Worm (Caenorhabditis elegans) whole organism, L1 larva: ENCODE measurements around the gene ife-1.

Experiments used
- C04F5.9 ChIP-seq: sonication (generic microtip); optimal IDR thresholded peaks from 2 replicates; lab custom pipeline; 2016; ENCODE audit warnings: missing genetic modification characterization, missing compliant biosample characterization
- C16A3.4 ChIP-seq: fragments of 150-350 bp; optimal IDR thresholded peaks from 2 replicates; lab custom pipeline; 2014; ENCODE audit warnings: missing biosample characterization, missing genetic modification characterization
- F16B12.6 ChIP-seq: fragments of 150-350 bp; optimal IDR thresholded peaks from 2 replicates; lab custom pipeline; 2014; ENCODE audit warnings: missing biosample characterization, missing genetic modification characterization
- aha-1 ChIP-seq: fragments of 150-350 bp; optimal IDR thresholded peaks from 2 replicates; lab custom pipeline; 2014; ENCODE audit warnings: missing biosample characterization, missing genetic modification characterization
- ama-1 ChIP-seq: fragments of 150-350 bp; optimal IDR thresholded peaks from 2 replicates; lab custom pipeline; 2014
- blmp-1 ChIP-seq: fragments of 150-350 bp; optimal IDR thresholded peaks from 2 replicates; lab custom pipeline; 2014; ENCODE audit warnings: missing biosample characterization, missing genetic modification characterization
- ceh-8 ChIP-seq: fragments of 200-800 bp; sonication (Bioruptor generic); optimal IDR thresholded peaks from 2 replicates; lab custom pipeline; 2018; ENCODE audit warnings: mild to moderate bottlenecking, missing genetic modification characterization, moderate library complexity, missing compliant biosample characterization
- ceh-88 ChIP-seq: fragments of 200-800 bp; sonication (Bioruptor generic); IDR thresholded peaks from 2 replicates; pipeline ENCODE4 v1.3.6; 2022; ENCODE audit warnings: missing genetic modification characterization, missing compliant biosample characterization
- dsc-1 ChIP-seq: sonication (generic microtip); optimal IDR thresholded peaks from 2 replicates; lab custom pipeline; 2016; ENCODE audit warnings: mild to moderate bottlenecking, missing genetic modification characterization, missing compliant biosample characterization
- efl-1 ChIP-seq, 4 experiments: fragments of 150-350 bp; optimal IDR thresholded peaks in 3 of 4; peaks in 1 of 4; 1 replicate in 1 of 4; 2 replicates in 3 of 4; lab custom pipeline; 2014; ENCODE audit warnings: missing biosample characterization in 2 of 4, missing genetic modification characterization in 2 of 4, missing genetic modification reagents in 2 of 4
- efl-3 ChIP-seq: fragments of 200-800 bp; sonication (Bioruptor generic); optimal IDR thresholded peaks from 2 replicates; lab custom pipeline; 2018; ENCODE audit warnings: mild to moderate bottlenecking, missing genetic modification characterization, missing compliant biosample characterization
- egl-13 ChIP-seq: sonication (generic microtip); optimal IDR thresholded peaks from 2 replicates; lab custom pipeline; 2016; ENCODE audit warnings: missing genotype, missing genetic modification reagents, missing genetic modification characterization, missing compliant biosample characterization
- elt-3 ChIP-seq, 6 experiments: fragments of 150-350 bp in 1 of 6; sonication (generic microtip); optimal IDR thresholded peaks; 2 replicates each; lab custom pipeline; 2017 to 2018; ENCODE audit warnings: missing biosample characterization in 6 of 6, missing genetic modification characterization in 6 of 6, inconsistent platforms in 1 of 6
- fkh-8 ChIP-seq: sonication (generic microtip); optimal IDR thresholded peaks from 2 replicates; lab custom pipeline; 2016; ENCODE audit warnings: mild to moderate bottlenecking, missing genetic modification characterization, missing compliant biosample characterization
- grh-1 ChIP-seq: fragments of 200-800 bp; sonication (Bioruptor generic); IDR thresholded peaks from 2 replicates; pipeline ENCODE4 v1.3.6; 2022; ENCODE audit warnings: missing genetic modification reagents, missing genetic modification characterization, missing compliant biosample characterization
- hpl-2 ChIP-seq: fragments of 150-350 bp; optimal IDR thresholded peaks from 2 replicates; lab custom pipeline; 2014; ENCODE audit warnings: missing biosample characterization, missing genetic modification reagents, missing genetic modification characterization
- irx-1 ChIP-seq: sonication (generic microtip); optimal IDR thresholded peaks from 2 replicates; lab custom pipeline; 2016; ENCODE audit warnings: missing genetic modification characterization, missing compliant biosample characterization
- isw-1 ChIP-seq: fragments of 200-800 bp; sonication (Bioruptor generic); IDR thresholded peaks from 2 replicates; pipeline ENCODE4 v1.3.6; 2022; ENCODE audit warnings: missing genetic modification characterization, missing compliant biosample characterization
- jun-1 ChIP-seq: fragments of 150-350 bp; optimal IDR thresholded peaks from 2 replicates; lab custom pipeline; 2014; ENCODE audit warnings: missing biosample characterization, missing genetic modification reagents, missing genetic modification characterization
- lin-14 ChIP-seq: fragments of 200-800 bp; sonication (Bioruptor generic); optimal IDR thresholded peaks from 2 replicates; lab custom pipeline; 2018; ENCODE audit warnings: mild to moderate bottlenecking, missing genetic modification characterization, moderate library complexity, missing compliant biosample characterization
- lin-35 ChIP-seq, 2 experiments: fragments of 150-350 bp; optimal IDR thresholded peaks; 2 replicates each; lab custom pipeline; 2014; ENCODE audit warnings: missing biosample characterization in 2 of 2, missing genetic modification characterization in 2 of 2, missing genetic modification reagents in 2 of 2
- lir-3 ChIP-seq: sonication (generic microtip); optimal IDR thresholded peaks from 2 replicates; lab custom pipeline; 2016; ENCODE audit warnings: mild to moderate bottlenecking, missing genetic modification characterization, moderate library complexity, missing compliant biosample characterization; ENCODE audit not compliant: poor library complexity
- lsy-2 ChIP-seq, 2 experiments: fragments of 150-350 bp; optimal IDR thresholded peaks; 2 replicates each; lab custom pipeline; 2014; ENCODE audit warnings: missing biosample characterization in 2 of 2, missing genetic modification characterization in 2 of 2
- mab-9 ChIP-seq: fragments of 200-800 bp; sonication (Bioruptor generic); IDR thresholded peaks from 2 replicates; pipeline ENCODE4 v1.3.6; 2022; ENCODE audit warnings: missing genetic modification reagents, missing genetic modification characterization, missing compliant biosample characterization
- nhr-11 ChIP-seq: fragments of 150-350 bp; optimal IDR thresholded peaks from 2 replicates; lab custom pipeline; 2014; ENCODE audit warnings: missing biosample characterization, missing genetic modification characterization
- nhr-12 ChIP-seq: sonication (generic microtip); optimal IDR thresholded peaks from 2 replicates; lab custom pipeline; 2017; ENCODE audit warnings: missing biosample characterization, missing genetic modification characterization
- nhr-20 ChIP-seq: sonication (generic microtip); optimal IDR thresholded peaks from 2 replicates; lab custom pipeline; 2016; ENCODE audit warnings: mild to moderate bottlenecking, missing genetic modification characterization, missing compliant biosample characterization
- nhr-237 ChIP-seq: fragments of 150-350 bp; optimal IDR thresholded peaks from 2 replicates; lab custom pipeline; 2014; ENCODE audit warnings: missing biosample characterization, missing genetic modification characterization
- nhr-47 ChIP-seq: sonication (generic microtip); optimal IDR thresholded peaks from 2 replicates; lab custom pipeline; 2016; ENCODE audit warnings: mild to moderate bottlenecking, missing genetic modification characterization, moderate library complexity, missing compliant biosample characterization
- nhr-71 ChIP-seq: sonication (generic microtip); optimal IDR thresholded peaks from 2 replicates; lab custom pipeline; 2016; ENCODE audit warnings: mild to moderate bottlenecking, missing genetic modification characterization, moderate library complexity, missing compliant biosample characterization
- nhr-76 ChIP-seq: sonication (generic microtip); optimal IDR thresholded peaks from 2 replicates; lab custom pipeline; 2017; ENCODE audit warnings: missing biosample characterization, missing genetic modification characterization
- nhr-77 ChIP-seq: fragments of 150-350 bp; optimal IDR thresholded peaks from 2 replicates; lab custom pipeline; 2014; ENCODE audit warnings: missing biosample characterization, missing genetic modification characterization
- nhr-85 ChIP-seq: sonication (generic microtip); peaks from one replicate; lab custom pipeline; 2016; ENCODE audit warnings: missing genetic modification characterization, inconsistent platforms, missing compliant biosample characterization
- nhr-90 ChIP-seq: sonication (generic microtip); optimal IDR thresholded peaks from 2 replicates; lab custom pipeline; 2016; ENCODE audit warnings: mild to moderate bottlenecking, missing genetic modification characterization, missing compliant biosample characterization; ENCODE audit not compliant: poor library complexity
- rnt-1 ChIP-seq: sonication (generic microtip); optimal IDR thresholded peaks from 2 replicates; lab custom pipeline; 2016; ENCODE audit warnings: mild to moderate bottlenecking, missing genetic modification characterization, moderate library complexity, missing compliant biosample characterization
- skn-1 ChIP-seq: fragments of 150-350 bp; optimal IDR thresholded peaks from 2 replicates; lab custom pipeline; 2014; ENCODE audit warnings: missing biosample characterization, missing genetic modification characterization
- snpc-4 ChIP-seq: fragments of 150-350 bp; optimal IDR thresholded peaks from 2 replicates; lab custom pipeline; 2014; ENCODE audit warnings: missing biosample characterization, missing genetic modification characterization
- snu-23 ChIP-seq: sonication (generic microtip); optimal IDR thresholded peaks from 2 replicates; lab custom pipeline; 2016; ENCODE audit warnings: missing genetic modification characterization, missing compliant biosample characterization
- sptf-1 ChIP-seq: fragments of 150-350 bp; optimal IDR thresholded peaks from 2 replicates; lab custom pipeline; 2014; ENCODE audit warnings: missing biosample characterization, missing genetic modification characterization
- swsn-7 ChIP-seq: sonication (generic microtip); optimal IDR thresholded peaks from 2 replicates; lab custom pipeline; 2016; ENCODE audit warnings: missing genetic modification characterization, missing compliant biosample characterization
- tlp-1 ChIP-seq: fragments of 150-350 bp; optimal IDR thresholded peaks from 2 replicates; lab custom pipeline; 2014; ENCODE audit warnings: missing biosample characterization, missing genetic modification characterization
- unc-130 ChIP-seq: fragments of 150-350 bp; optimal IDR thresholded peaks from 2 replicates; lab custom pipeline; 2017; ENCODE audit warnings: missing biosample characterization, missing genetic modification characterization, inconsistent platforms
- unc-30 ChIP-seq: sonication (generic microtip); optimal IDR thresholded peaks from 2 replicates; lab custom pipeline; 2017; ENCODE audit warnings: missing biosample characterization, missing genetic modification characterization
- unc-86 ChIP-seq: sonication (generic microtip); optimal IDR thresholded peaks from 2 replicates; lab custom pipeline; 2016; ENCODE audit warnings: missing genetic modification characterization, missing compliant biosample characterization
- vab-15 ChIP-seq: sonication (generic microtip); optimal IDR thresholded peaks from 2 replicates; lab custom pipeline; 2017; ENCODE audit warnings: missing genotype, mild to moderate bottlenecking, missing genetic modification characterization, missing compliant biosample characterization
- ztf-11 ChIP-seq, 2 experiments: sonication (generic microtip); optimal IDR thresholded peaks; 2 replicates each; lab custom pipeline; 2016 to 2017; ENCODE audit warnings: missing genetic modification characterization in 2 of 2, missing biosample characterization in 1 of 2, missing compliant biosample characterization in 1 of 2
- ztf-4 ChIP-seq: fragments of 150-350 bp; optimal IDR thresholded peaks from 2 replicates; lab custom pipeline; 2014; ENCODE audit warnings: missing biosample characterization, missing genetic modification characterization

Gene ife-1

DNA sequence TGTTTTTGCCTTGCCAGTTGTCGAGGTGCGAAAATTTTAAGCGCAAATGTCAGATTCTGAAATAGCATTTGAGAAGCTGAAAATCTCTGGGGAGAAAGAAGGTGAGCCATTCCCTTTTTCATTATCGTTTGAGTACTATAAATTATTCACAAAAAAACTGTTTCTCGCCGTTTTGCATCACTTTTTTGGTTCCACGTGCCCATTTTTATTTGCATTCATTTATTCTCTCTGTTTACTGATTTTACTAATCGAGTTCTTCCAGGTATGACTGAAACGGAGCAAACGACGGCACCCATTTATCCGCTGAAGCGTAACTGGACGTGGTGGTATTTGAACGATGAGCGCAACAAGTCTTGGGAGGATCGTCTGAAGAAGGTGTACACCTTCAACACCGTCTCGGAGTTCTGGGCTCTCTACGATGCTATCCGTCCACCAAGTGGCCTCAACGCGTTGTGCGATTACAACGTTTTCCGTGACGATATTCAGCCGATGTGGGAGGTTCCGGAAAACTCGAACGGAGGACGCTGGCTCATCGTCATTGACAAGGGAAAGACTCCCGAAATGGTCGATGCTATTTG, 434 bp downstream of the ife-1 start:
- TF ChIP-seq efl-1 (optimal IDR thresholded peaks at IDR 0.05; lab: Kevin White, UChicago), result no peak
- peak in 1 of 2 experiments; percentile 58 for TF ChIP-seq efl-1 (GFP tag; optimal IDR thresholded peaks at IDR 0.05 in 1 of 2; lab: Kevin White, UChicago)
- no peak for TF ChIP-seq hpl-2 (GFP tag; lab: Kevin White, UChicago)

DNA sequence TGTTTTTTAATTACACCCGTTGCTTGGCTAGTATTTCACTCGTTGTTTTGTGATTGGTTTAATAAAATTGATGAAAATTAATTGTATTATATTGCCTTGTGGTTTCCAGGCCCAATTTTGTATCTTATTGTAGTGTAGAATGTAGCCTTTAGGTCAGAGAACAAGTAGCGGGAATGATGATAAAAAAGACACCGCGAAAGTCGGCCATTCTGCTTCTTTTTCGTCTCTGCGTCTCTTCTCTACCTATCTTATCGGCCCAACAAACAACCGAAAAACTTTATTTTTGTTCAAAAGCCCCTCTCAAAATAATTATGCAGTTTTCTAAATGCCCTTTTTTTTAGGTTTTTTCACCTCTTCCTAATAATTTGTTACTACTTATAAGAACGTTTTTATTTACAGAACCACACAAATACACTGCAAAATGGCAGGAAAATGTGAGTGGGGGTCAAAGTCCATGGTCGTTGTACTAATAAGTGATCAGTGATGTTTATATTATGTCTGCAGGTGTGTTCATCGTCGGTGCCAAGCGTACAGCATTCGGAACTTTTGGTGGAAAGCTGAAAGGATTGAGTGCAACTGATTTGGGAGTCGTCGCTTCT, 1.4 kb downstream of the ife-1 start, which contains the start of gene acaa-2:
Gene acaa-2 (plus strand): TSS at position 400 of the 599 bp plus-strand sequence.
- TF ChIP-seq nhr-71 (tag; lab: Kevin White, UChicago) (peak; percentile 42), nhr-90 (tag; lab: Kevin White, UChicago) (peak; percentile 26), unc-86 (tag; lab: Kevin White, UChicago) (no peak), sptf-1 (no peak), nhr-20 (tag; lab: Kevin White, UChicago) (peak; percentile 46), grh-1 (GFP tag; lab: Robert Waterston, UW) (no peak), C04F5.9 (tag; lab: Kevin White, UChicago) (no peak), snu-23 (GFP tag; lab: Kevin White, UChicago) (peak; percentile 54), ceh-88 (GFP tag; lab: Robert Waterston, UW) (no peak), nhr-12 (tag; lab: Kevin White, UChicago) (no peak), C16A3.4 (tag; lab: Kevin White, UChicago) (no peak), egl-13 (tag; lab: Kevin White, UChicago) (no peak), jun-1 (tag; lab: Kevin White, UChicago) (no peak), isw-1 (no peak), lin-14 (GFP tag; lab: Kevin White, UChicago) (peak; percentile 44), ama-1 (no peak), unc-130 (tag; lab: Kevin White, UChicago) (no peak), mab-9 (GFP tag; lab: Robert Waterston, UW) (no peak), nhr-85 (tag; lab: Kevin White, UChicago) (peak; percentile 51), skn-1 (tag; lab: Kevin White, UChicago) (peak; percentile 81), unc-30 (tag; lab: Kevin White, UChicago) (no peak), lir-3 (no peak), swsn-7 (tag; lab: Kevin White, UChicago) (no peak), fkh-8 (no peak), nhr-47 (no peak), ztf-4 (no peak), efl-3 (GFP tag; lab: Kevin White, UChicago) (no peak), aha-1 (no peak), rnt-1 (tag; lab: Kevin White, UChicago) (no peak), lin-35 (GFP tag; optimal IDR thresholded peaks at IDR 0.05; lab: Kevin White, UChicago) (peak in 1 of 2 experiments; percentile 33), nhr-77 (no peak), nhr-11 (no peak), ztf-11 (tag; optimal IDR thresholded peaks at IDR 0.05; lab: Kevin White, UChicago) (no peak), blmp-1 (peak; percentile 52), tlp-1 (tag; lab: Kevin White, UChicago) (no peak), dsc-1 (tag; lab: Kevin White, UChicago) (no peak), snpc-4 (tag; lab: Kevin White, UChicago) (no peak), F16B12.6 (no peak), ceh-8 (GFP tag; lab: Kevin White, UChicago) (no peak), elt-3 (tag; optimal IDR thresholded peaks at IDR 0.05; lab: Kevin White, UChicago) (peak in 1 of 6 experiments; percentile 17), efl-1 (optimal IDR thresholded peaks at IDR 0.05; lab: Kevin White, UChicago) (no peak), efl-1 (GFP tag; optimal IDR thresholded peaks at IDR 0.05 in 1 of 2; lab: Kevin White, UChicago) (no peak), irx-1 (tag; lab: Kevin White, UChicago) (no peak), nhr-76 (tag; lab: Kevin White, UChicago) (no peak), vab-15 (tag; lab: Kevin White, UChicago) (no peak), nhr-237 (tag; lab: Kevin White, UChicago) (no peak), lsy-2 (tag; optimal IDR thresholded peaks at IDR 0.05; lab: Kevin White, UChicago) (peak in 1 of 2 experiments; percentile 14)
